Worm (Caenorhabditis elegans): ENCODE results near the gene C34F6.11.

DNA sequence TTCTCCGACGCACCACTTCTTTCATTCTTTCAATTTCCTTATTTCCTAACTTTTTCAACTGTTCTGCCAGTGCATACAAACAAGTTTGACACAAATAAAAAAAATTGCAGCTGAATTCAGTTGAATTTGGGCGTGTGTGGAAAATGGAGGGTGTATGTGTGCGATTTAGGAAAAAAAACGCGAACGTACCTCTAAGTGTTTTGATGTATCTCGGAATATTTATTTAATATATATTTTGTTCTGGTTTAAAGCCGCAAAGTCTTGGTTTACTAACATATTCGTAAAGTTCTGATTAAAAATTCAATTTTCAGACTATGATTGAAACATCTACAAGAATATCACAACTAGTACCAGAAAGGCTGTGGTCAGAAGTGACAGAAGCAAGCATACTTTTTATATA is 18.2 kb downstream of the C34F6.11 start, which contains the start of gene gnrr-7:
- no peak for TF ChIP-seq ceh-22 (tag; optimal IDR thresholded peaks at IDR 0.05)
- no peak for TF ChIP-seq nhr-11 (tag; optimal IDR thresholded peaks at IDR 0.05)
- TF ChIP-seq dve-1 (tag; optimal IDR thresholded peaks at IDR 0.05), result no peak
- no peak for TF ChIP-seq nfya-1 (tag; optimal IDR thresholded peaks at IDR 0.05)
- no peak for TF ChIP-seq mec-3 (tag; optimal IDR thresholded peaks at IDR 0.05; ENCODE audit: borderline replicate concordance)
- TF ChIP-seq ama-1 (optimal IDR thresholded peaks at IDR 0.05), result no peak
- TF ChIP-seq fkh-10 (GFP tag; optimal IDR thresholded peaks at IDR 0.05), result no peak
- TF ChIP-seq ceh-9 (tag; optimal IDR thresholded peaks at IDR 0.05), result no peak
- TF ChIP-seq ceh-6 (GFP tag; optimal IDR thresholded peaks at IDR 0.05), result no peak
- TF ChIP-seq lin-11 (tag; optimal IDR thresholded peaks at IDR 0.05), result no peak
- no peak for TF ChIP-seq ceh-30 (tag; optimal IDR thresholded peaks at IDR 0.05)
- TF ChIP-seq pros-1 (tag; optimal IDR thresholded peaks at IDR 0.05), result no peak
- TF ChIP-seq eyg-1 (tag; optimal IDR thresholded peaks at IDR 0.05), result no peak
- no peak for TF ChIP-seq rnt-1 (tag; optimal IDR thresholded peaks at IDR 0.05)

All from whole organism, late embryonic.